Worm (Caenorhabditis elegans) whole organism, L4 larva: ENCODE measurements around the gene C17C3.11.

Experiments used
- F44E2.7 ChIP-seq: fragments of 200-800 bp; sonication (Bioruptor generic); IDR thresholded peaks from 2 replicates; pipeline ENCODE4 v2.1.2; 2022; ENCODE audit warnings: missing genetic modification characterization, missing compliant biosample characterization
- lin-13 ChIP-seq: fragments of 150-350 bp; optimal IDR thresholded peaks from 2 replicates; lab custom pipeline; 2014; ENCODE audit warnings: missing biosample characterization, missing genetic modification reagents, missing genetic modification characterization
- nhr-48 ChIP-seq: sonication (generic microtip); optimal IDR thresholded peaks from 2 replicates; lab custom pipeline; 2016; ENCODE audit warnings: mild to moderate bottlenecking, missing genetic modification characterization, missing compliant biosample characterization
- skn-1 ChIP-seq: fragments of 150-350 bp; optimal IDR thresholded peaks from 2 replicates; lab custom pipeline; 2014; ENCODE audit warnings: missing biosample characterization, missing genetic modification characterization
- snpc-4 ChIP-seq: fragments of 150-350 bp; optimal IDR thresholded peaks from 2 replicates; lab custom pipeline; 2014; ENCODE audit warnings: missing biosample characterization, missing genetic modification characterization
- zag-1 ChIP-seq: fragments of 150-350 bp; optimal IDR thresholded peaks from 2 replicates; lab custom pipeline; 2014; ENCODE audit warnings: missing biosample characterization, missing genetic modification characterization

DNA sequence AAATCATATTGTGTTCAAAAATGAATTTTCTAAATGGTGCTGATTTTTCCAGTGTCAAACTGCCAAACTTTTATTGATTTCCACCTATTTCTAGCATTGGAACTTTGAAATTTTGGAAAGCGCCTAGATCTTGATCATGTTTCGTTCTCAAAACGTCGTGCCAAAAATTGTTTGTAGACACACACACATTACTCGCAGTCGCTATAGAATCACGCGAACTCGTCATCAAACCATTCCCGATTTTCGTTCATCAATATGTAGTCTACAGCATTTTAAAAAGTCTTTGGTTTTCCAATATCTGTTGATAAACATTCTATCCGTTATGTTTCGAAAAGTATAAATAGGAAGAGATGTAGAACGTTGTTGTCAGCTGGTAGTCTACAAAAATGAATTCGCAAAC, 32.6 kb downstream of the C17C3.11 start, which contains the start of the genes C17C3.1 and C17C3.15:
- TF ChIP-seq snpc-4 (tag; lab: Kevin White, UChicago) (no peak), nhr-48 (no peak), F44E2.7 (GFP tag; lab: Robert Waterston, UW) (no peak), skn-1 (tag; lab: Kevin White, UChicago) (no peak), zag-1 (tag; lab: Kevin White, UChicago) (no peak), lin-13 (GFP tag; lab: Kevin White, UChicago) (no peak)
